Worm (Caenorhabditis elegans): Measurements from ENCODE around the gene mrps-21.

DNA sequence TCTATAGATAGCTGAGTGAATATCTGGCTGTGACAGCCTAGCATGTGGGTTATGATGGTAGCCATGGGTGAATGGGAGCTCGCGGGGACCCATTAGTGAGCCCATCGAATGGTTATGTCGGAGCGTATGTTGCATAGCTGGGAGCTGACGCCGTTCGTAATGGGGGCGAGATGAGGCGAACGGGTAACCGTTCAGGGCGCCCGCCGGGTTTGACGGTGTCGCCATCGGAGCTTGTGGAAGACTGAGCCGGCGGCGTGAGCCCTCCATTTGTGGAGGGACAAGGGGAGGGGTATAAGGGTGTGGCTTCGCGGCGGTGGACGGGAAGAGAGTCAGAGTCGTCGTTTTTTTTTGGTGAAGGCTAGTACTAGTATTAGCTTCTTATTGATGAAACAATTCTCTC lies 35.5 kb downstream of the mrps-21 start:
- TF ChIP-seq ama-1 (optimal IDR thresholded peaks at IDR 0.05) (no peak), hlh-13 (GFP tag; optimal IDR thresholded peaks at IDR 0.05) (no peak), che-1 (tag; optimal IDR thresholded peaks at IDR 0.05) (no peak), F13H6.1 (tag; optimal IDR thresholded peaks at IDR 0.05) (no peak), sox-2 (GFP tag; IDR thresholded peaks at IDR 0.05) (no peak), sdc-2 (tag; optimal IDR thresholded peaks at IDR 0.05) (no peak), ceh-34 (tag; optimal IDR thresholded peaks at IDR 0.05) (no peak)

All from whole organism, late embryonic.